Fruit fly (Drosophila melanogaster) whole organism, prepupa: Measurements from ENCODE around the gene FASN1.

Experiments used
- Blimp-1 ChIP-seq: fragments of 200-800 bp; sonication (Bioruptor generic); optimal IDR thresholded peaks from 3 replicates; lab custom pipeline; 2017; ENCODE audit warnings: missing biosample characterization, missing genetic modification characterization, mild to moderate bottlenecking, moderate library complexity, missing genetic modification reagents
- CG10631 ChIP-seq: fragments of 200-800 bp; sonication (Bioruptor generic); optimal IDR thresholded peaks from 2 replicates; lab custom pipeline; 2016; ENCODE audit warnings: missing biosample characterization, missing genetic modification characterization
- CG10669 ChIP-seq: fragments of 200-800 bp; sonication (Bioruptor generic); optimal IDR thresholded peaks from 3 replicates; lab custom pipeline; 2018; ENCODE audit warnings: missing biosample characterization, mild to moderate bottlenecking, missing genetic modification characterization, moderate library complexity
- CG11762 ChIP-seq: fragments of 200-800 bp; sonication (Bioruptor generic); optimal IDR thresholded peaks from 3 replicates; lab custom pipeline; 2016; ENCODE audit warnings: missing biosample characterization, missing genetic modification characterization; ENCODE audit not compliant: insufficient read depth
- CG11902 ChIP-seq: fragments of 200-800 bp; sonication (Bioruptor generic); optimal IDR thresholded peaks from 3 replicates; lab custom pipeline; 2016; ENCODE audit warnings: missing biosample characterization, missing genetic modification characterization
- CG15336 ChIP-seq: fragments of 200-800 bp; sonication (Bioruptor generic); IDR thresholded peaks from 2 replicates; pipeline ENCODE4 v1.3.6; 2022; ENCODE audit warnings: missing biosample characterization, missing genetic modification characterization
- CG1621 ChIP-seq: fragments of 200-800 bp; sonication (Bioruptor generic); optimal IDR thresholded peaks from 3 replicates; lab custom pipeline; 2018; ENCODE audit warnings: missing biosample characterization, mild to moderate bottlenecking, missing genetic modification characterization
- CG16779 ChIP-seq: fragments of 200-800 bp; sonication (Bioruptor generic); optimal IDR thresholded peaks from 3 replicates; lab custom pipeline; 2017; ENCODE audit warnings: missing biosample characterization, mild to moderate bottlenecking, missing genetic modification characterization
- CG3032 ChIP-seq: fragments of 200-800 bp; optimal IDR thresholded peaks from 2 replicates; lab custom pipeline; 2019; ENCODE audit warnings: missing biosample characterization, mild to moderate bottlenecking, missing genetic modification characterization, moderate library complexity
- CG31627 ChIP-seq: fragments of 200-800 bp; sonication (Bioruptor generic); optimal IDR thresholded peaks from 3 replicates; lab custom pipeline; 2016; ENCODE audit warnings: missing biosample characterization, missing genetic modification characterization
- CG6163 ChIP-seq: fragments of 200-800 bp; sonication (Bioruptor generic); IDR thresholded peaks from 3 replicates; pipeline ENCODE4 v1.3.6; 2022; ENCODE audit warnings: missing biosample characterization, missing genetic modification characterization
- CG6276 ChIP-seq: fragments of 200-800 bp; sonication (Bioruptor generic); optimal IDR thresholded peaks from 2 replicates; lab custom pipeline; 2017; ENCODE audit warnings: missing biosample characterization, mild to moderate bottlenecking, missing genetic modification characterization
- CG6792 ChIP-seq: fragments of 200-800 bp; sonication (Bioruptor generic); optimal IDR thresholded peaks from 3 replicates; lab custom pipeline; 2016; ENCODE audit warnings: missing biosample characterization, missing genetic modification characterization
- CG6808 ChIP-seq: fragments of 200-800 bp; sonication (Bioruptor generic); optimal IDR thresholded peaks from 3 replicates; lab custom pipeline; 2017; ENCODE audit warnings: missing biosample characterization, missing genetic modification characterization, mild to moderate bottlenecking, moderate library complexity, missing genetic modification reagents
- CG7368 ChIP-seq: fragments of 200-800 bp; sonication (Bioruptor generic); optimal IDR thresholded peaks from 3 replicates; lab custom pipeline; 2016; ENCODE audit warnings: missing biosample characterization, missing genetic modification characterization
- CG8119 ChIP-seq: fragments of 200-800 bp; sonication (Bioruptor generic); IDR thresholded peaks from 3 replicates; pipeline ENCODE4 v1.3.6; 2022; ENCODE audit warnings: missing biosample characterization, missing genetic modification characterization
- CG8319 ChIP-seq: fragments of 200-800 bp; sonication (Bioruptor generic); optimal IDR thresholded peaks from 3 replicates; lab custom pipeline; 2016; ENCODE audit warnings: missing biosample characterization, missing genetic modification characterization
- Eip78C ChIP-seq: fragments of 200-800 bp; sonication (Bioruptor generic); peaks from one replicate; lab custom pipeline; 2016; ENCODE audit warnings: missing biosample characterization, missing genetic modification characterization
- Eip93F ChIP-seq: fragments of 200-800 bp; sonication (Bioruptor generic); optimal IDR thresholded peaks from 2 replicates; lab custom pipeline; 2016; ENCODE audit warnings: missing biosample characterization, mild to moderate bottlenecking, missing genetic modification characterization
- Ets21C ChIP-seq: fragments of 200-800 bp; sonication (Bioruptor generic); optimal IDR thresholded peaks from 3 replicates; lab custom pipeline; 2016; ENCODE audit warnings: missing biosample characterization, missing genetic modification characterization
- Ets96B ChIP-seq: fragments of 200-800 bp; optimal IDR thresholded peaks from 2 replicates; lab custom pipeline; 2019; ENCODE audit warnings: missing biosample characterization, mild to moderate bottlenecking, missing genetic modification characterization, moderate library complexity
- Gug ChIP-seq: fragments of 200-800 bp; sonication (Bioruptor generic); IDR thresholded peaks from 2 replicates; pipeline ENCODE4 v1.3.6; 2022; ENCODE audit warnings: missing biosample characterization, missing genetic modification characterization
- Hr39 ChIP-seq: fragments of 200-800 bp; sonication (Bioruptor generic); optimal IDR thresholded peaks from 2 replicates; lab custom pipeline; 2016; ENCODE audit warnings: missing biosample characterization, missing genetic modification characterization
- OdsH ChIP-seq: fragments of 200-800 bp; sonication (Bioruptor generic); optimal IDR thresholded peaks from 3 replicates; lab custom pipeline; 2016; ENCODE audit warnings: missing biosample characterization, missing genetic modification characterization
- Sox14 ChIP-seq: fragments of 200-800 bp; sonication (Bioruptor generic); optimal IDR thresholded peaks from 3 replicates; lab custom pipeline; 2016; ENCODE audit warnings: missing biosample characterization, missing genetic modification characterization
- achi ChIP-seq: fragments of 200-800 bp; sonication (Bioruptor generic); optimal IDR thresholded peaks from 3 replicates; lab custom pipeline; 2016; ENCODE audit warnings: missing biosample characterization, missing genetic modification characterization
- cyc ChIP-seq: fragments of 200-800 bp; sonication (Bioruptor generic); optimal IDR thresholded peaks from 3 replicates; lab custom pipeline; 2016; ENCODE audit warnings: missing biosample characterization, missing genetic modification characterization
- esn ChIP-seq: fragments of 200-800 bp; sonication (Bioruptor generic); optimal IDR thresholded peaks from 2 replicates; lab custom pipeline; 2016; ENCODE audit warnings: missing biosample characterization, mild to moderate bottlenecking, missing genetic modification characterization, moderate library complexity
- fd59A ChIP-seq: fragments of 200-800 bp; sonication (Bioruptor generic); optimal IDR thresholded peaks from 2 replicates; lab custom pipeline; 2017; ENCODE audit warnings: missing biosample characterization, mild to moderate bottlenecking, missing genetic modification characterization, missing genetic modification reagents
- fd85E ChIP-seq: fragments of 200-800 bp; sonication (Bioruptor generic); optimal IDR thresholded peaks from 3 replicates; lab custom pipeline; 2016; ENCODE audit warnings: missing biosample characterization, missing genetic modification characterization
- fkh ChIP-seq: fragments of 200-800 bp; sonication (Bioruptor generic); optimal IDR thresholded peaks from 3 replicates; lab custom pipeline; 2017; ENCODE audit warnings: missing biosample characterization, mild to moderate bottlenecking, missing genetic modification characterization, moderate library complexity
- lz ChIP-seq: fragments of 200-800 bp; sonication (Bioruptor generic); optimal IDR thresholded peaks from 3 replicates; lab custom pipeline; 2016; ENCODE audit warnings: missing biosample characterization, missing genetic modification characterization
- spab ChIP-seq: fragments of 200-800 bp; sonication (Bioruptor generic); optimal IDR thresholded peaks from 2 replicates; lab custom pipeline; 2017; ENCODE audit warnings: missing biosample characterization, mild to moderate bottlenecking, missing genetic modification characterization, missing genetic modification reagents
- svp ChIP-seq: fragments of 200-800 bp; sonication (Bioruptor generic); peaks from one replicate; lab custom pipeline; 2016; ENCODE audit warnings: missing biosample characterization, missing genetic modification characterization
- topi ChIP-seq: fragments of 200-800 bp; sonication (Bioruptor generic); optimal IDR thresholded peaks from 3 replicates; lab custom pipeline; 2016; ENCODE audit warnings: missing biosample characterization, missing genetic modification characterization
- vri ChIP-seq: fragments of 200-800 bp; sonication (Bioruptor generic); optimal IDR thresholded peaks from 3 replicates; lab custom pipeline; 2016; ENCODE audit warnings: missing biosample characterization, mild to moderate bottlenecking, missing genetic modification characterization

The FASN1 gene

DNA sequence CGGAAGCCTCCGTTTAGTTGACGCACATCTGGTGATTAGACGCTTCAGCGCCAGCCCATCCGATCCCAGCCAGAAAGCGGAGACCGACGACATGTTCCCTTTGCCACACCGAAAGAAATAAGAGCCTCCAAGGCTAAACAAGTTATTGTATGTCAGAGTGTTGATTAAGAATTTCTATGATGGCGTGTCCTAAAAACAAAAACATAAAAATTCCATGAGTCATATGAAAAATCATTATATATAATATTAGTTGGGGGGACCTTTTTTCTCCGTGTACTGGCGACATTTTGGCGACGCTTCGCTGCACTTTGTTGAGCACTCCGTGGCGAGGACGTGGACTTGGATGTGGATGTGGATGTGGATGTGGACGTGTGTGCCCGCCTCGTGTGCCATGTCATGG, 43.6 kb upstream of the FASN1 start (continued):
- TF ChIP-seq CG8319 (no peak), OdsH (no peak), CG6808 (GFP tag; lab: Kevin White, UChicago) (no peak), Ets96B (tag; lab: Kevin White, UChicago) (peak; percentile 46), CG10669 (GFP tag; lab: Kevin White, UChicago) (no peak), CG16779 (peak; percentile 18), CG6276 (GFP tag; lab: Kevin White, UChicago) (peak; percentile 72), achi (GFP tag; lab: Kevin White, UChicago) (peak; percentile 58), CG11902 (GFP tag; lab: Kevin White, UChicago) (no peak), vri (peak; percentile 12), Blimp-1 (GFP tag; lab: Kevin White, UChicago) (no peak), CG6792 (GFP tag; lab: Kevin White, UChicago) (peak; percentile 37), svp (peak; percentile 42), Hr39 (GFP tag; lab: Kevin White, UChicago) (peak; percentile 48), esn (GFP tag; lab: Kevin White, UChicago) (peak; percentile 53), cyc (GFP tag; lab: Kevin White, UChicago) (peak; percentile 24), Gug (GFP tag; lab: Robert Waterston, UW) (peak; percentile 64), CG11762 (GFP tag; lab: Kevin White, UChicago) (peak; percentile 37), CG15336 (GFP tag; lab: Robert Waterston, UW) (peak; percentile 70), lz (GFP tag; lab: Kevin White, UChicago) (peak; percentile 43), CG10631 (GFP tag; lab: Kevin White, UChicago) (no peak), fd59A (peak; percentile 27), Ets21C (GFP tag; lab: Kevin White, UChicago) (no peak), fkh (GFP tag; lab: Kevin White, UChicago) (no peak), Eip93F (GFP tag; lab: Kevin White, UChicago) (no peak)

DNA sequence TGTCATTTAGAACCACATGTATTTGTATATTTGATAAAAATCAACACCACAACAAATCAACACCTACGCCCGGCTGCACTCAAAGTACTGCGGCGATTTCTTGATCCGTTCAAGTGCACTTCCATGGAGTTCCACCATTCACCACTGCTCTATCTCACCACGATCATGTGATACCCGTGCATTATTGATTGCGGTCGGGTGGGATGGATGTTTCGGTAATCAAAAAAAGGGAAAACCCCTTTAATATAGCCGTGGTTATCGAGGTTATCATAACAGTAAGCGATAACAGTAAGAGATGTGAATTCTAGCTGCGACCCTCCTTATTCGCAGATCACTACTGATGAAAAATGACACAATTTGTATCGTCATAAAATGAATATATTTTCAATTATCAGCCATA, 38.2 kb upstream of the FASN1 start, which contains the start of the genes CG17224 and CG17264:
Gene CG17224 (minus strand): TSS at position 97 of the 400 bp plus-strand sequence.
Gene CG17264 (plus strand): TSS at position 297 of the 400 bp plus-strand sequence.
- TF ChIP-seq Sox14 (GFP tag; lab: Kevin White, UChicago) = no peak
- TF ChIP-seq svp = peak; percentile 83
- TF ChIP-seq topi = no peak
- TF ChIP-seq, all 60 proteins: peak for 1

DNA sequence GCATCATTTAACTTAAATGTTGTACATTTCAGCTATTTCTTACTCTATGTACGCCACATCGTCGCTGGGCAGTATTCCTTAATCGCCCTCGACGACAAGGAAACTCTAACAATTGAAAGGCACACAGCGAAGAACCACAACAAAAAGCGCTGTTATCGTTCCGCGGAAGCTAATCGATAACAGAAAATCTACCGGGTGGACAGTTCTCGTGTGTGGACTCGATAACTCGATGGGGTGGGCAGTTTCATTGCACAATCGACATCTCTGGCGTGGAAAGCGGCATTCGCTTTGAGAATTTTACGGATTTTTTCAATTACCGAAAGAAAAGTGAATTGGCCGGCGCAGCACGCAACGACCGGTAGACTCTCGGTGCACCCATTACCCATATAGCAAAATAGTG, 33.4 kb upstream of the FASN1 start, which contains the start of the genes alpha4GT1 and Prp40:
Gene alpha4GT1 (minus strand): TSS at position 156 of the 400 bp plus-strand sequence.
Gene Prp40 (plus strand): TSS at position 241 of the 400 bp plus-strand sequence.
- TF ChIP-seq CG1621 (tag; lab: Kevin White, UChicago) (peak; percentile 81), CG7368 (GFP tag; lab: Kevin White, UChicago) (no peak), esn (GFP tag; lab: Kevin White, UChicago) (peak; percentile 16)

DNA sequence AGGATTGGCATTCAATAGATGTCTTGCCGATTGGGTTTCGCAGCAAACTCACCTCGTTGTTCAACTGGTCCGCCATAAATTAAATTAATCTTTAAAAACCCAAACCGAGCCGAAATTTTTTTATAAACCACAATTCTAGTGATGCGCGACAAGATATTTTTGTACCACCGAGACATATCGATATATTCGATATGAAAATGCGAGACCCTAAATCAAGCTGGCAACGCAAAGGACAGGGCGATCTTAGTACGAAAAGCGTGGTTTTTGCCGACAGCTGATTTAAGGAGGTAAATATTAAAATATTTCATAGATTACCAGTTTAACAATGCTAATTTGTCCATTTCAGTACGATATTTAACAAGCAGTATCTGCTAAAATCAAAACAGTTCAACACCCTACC, 27.4 kb upstream of the FASN1 start, which contains the start of the genes Sf3b2 and CG17219:
Gene Sf3b2 (minus strand): TSS at position 157 of the 400 bp plus-strand sequence.
Gene CG17219 (plus strand): TSS at position 242 of the 400 bp plus-strand sequence.
- no peak for TF ChIP-seq fd85E (GFP tag; lab: Kevin White, UChicago)
- TF ChIP-seq CG15336 (GFP tag; lab: Robert Waterston, UW) = no peak
- TF ChIP-seq Eip78C = no peak
- TF ChIP-seq CG3032 (tag; lab: Kevin White, UChicago) = no peak
- no peak for TF ChIP-seq CG6163 (GFP tag; lab: Robert Waterston, UW)
- TF ChIP-seq esn (GFP tag; lab: Kevin White, UChicago) = peak; percentile 16
- TF ChIP-seq spab (GFP tag; lab: Kevin White, UChicago) = no peak
- peak; percentile 8 for TF ChIP-seq CG31627
- no peak for TF ChIP-seq CG8119
- no peak for TF ChIP-seq Blimp-1 (GFP tag; lab: Kevin White, UChicago)
